Worm (Caenorhabditis elegans) whole organism, L2 larva: Measurements from ENCODE around the gene col-131.

Source experiments
- C34F6.9 ChIP-seq: fragments of 150-350 bp; optimal IDR thresholded peaks from 2 replicates; lab custom pipeline; 2014; ENCODE audit warnings: missing biosample characterization, missing genetic modification characterization
- F13H6.1 ChIP-seq: sonication (generic microtip); optimal IDR thresholded peaks from 2 replicates; lab custom pipeline; 2016; ENCODE audit warnings: missing genetic modification characterization, missing compliant biosample characterization
- R02D3.7 ChIP-seq: fragments of 150-350 bp; optimal IDR thresholded peaks from 2 replicates; lab custom pipeline; 2014; ENCODE audit warnings: missing biosample characterization, missing genetic modification characterization
- Y55F3AM.14 ChIP-seq: fragments of 200-800 bp; sonication (Bioruptor generic); optimal IDR thresholded peaks from 2 replicates; lab custom pipeline; 2018; ENCODE audit warnings: mild to moderate bottlenecking, missing genetic modification characterization, missing compliant biosample characterization
- ZK546.5 ChIP-seq: sonication (generic microtip); optimal IDR thresholded peaks from 2 replicates; lab custom pipeline; 2017; ENCODE audit warnings: missing biosample characterization, missing genetic modification characterization
- ama-1 ChIP-seq: fragments of 150-350 bp; optimal IDR thresholded peaks from 2 replicates; lab custom pipeline; 2018; ENCODE audit warnings: inconsistent platforms
- blmp-1 ChIP-seq: sonication (generic microtip); optimal IDR thresholded peaks from 2 replicates; lab custom pipeline; 2017; ENCODE audit warnings: missing genetic modification characterization, mild to moderate bottlenecking, missing compliant biosample characterization, antibody characterized with exemption, moderate library complexity; ENCODE audit not compliant: insufficient read depth
- ceh-82 ChIP-seq: fragments of 150-350 bp; optimal IDR thresholded peaks from 2 replicates; lab custom pipeline; 2014; ENCODE audit warnings: missing biosample characterization, missing genetic modification characterization
- crh-2 ChIP-seq: sonication (generic microtip); optimal IDR thresholded peaks from 2 replicates; lab custom pipeline; 2017; ENCODE audit warnings: missing biosample characterization, missing genetic modification characterization
- dmd-4 ChIP-seq: sonication (generic microtip); optimal IDR thresholded peaks from 2 replicates; lab custom pipeline; 2017; ENCODE audit warnings: missing biosample characterization, missing genetic modification characterization
- egl-27 ChIP-seq: sonication (generic microtip); optimal IDR thresholded peaks from 3 replicates; lab custom pipeline; 2017; ENCODE audit warnings: missing biosample characterization, missing genetic modification reagents, missing genetic modification characterization
- elt-1 ChIP-seq: fragments of 150-350 bp; optimal IDR thresholded peaks from 2 replicates; lab custom pipeline; 2014; ENCODE audit warnings: missing biosample characterization, missing genetic modification characterization
- fos-1 ChIP-seq: fragments of 150-350 bp; optimal IDR thresholded peaks from 2 replicates; lab custom pipeline; 2014; ENCODE audit warnings: missing biosample characterization, missing genetic modification characterization
- gmeb-1 ChIP-seq: fragments of 150-350 bp; optimal IDR thresholded peaks from 2 replicates; lab custom pipeline; 2014; ENCODE audit warnings: missing biosample characterization, missing genetic modification characterization
- lin-11 ChIP-seq: fragments of 150-350 bp; sonication (generic microtip); optimal IDR thresholded peaks from 2 replicates; lab custom pipeline; 2014; ENCODE audit warnings: missing biosample characterization, missing genetic modification characterization, inconsistent platforms, mixed read lengths
- lin-39 ChIP-seq: fragments of 150-350 bp; optimal IDR thresholded peaks from 2 replicates; lab custom pipeline; 2014; ENCODE audit warnings: missing biosample characterization, missing genetic modification reagents, missing genetic modification characterization
- mdl-1 ChIP-seq, 2 experiments: fragments of 150-350 bp in 1 of 2; sonication (generic microtip) in 1 of 2; optimal IDR thresholded peaks; 2 replicates each; lab custom pipeline; 2017; ENCODE audit warnings: missing biosample characterization in 2 of 2, missing genetic modification characterization in 2 of 2
- nhr-10 ChIP-seq: sonication (generic microtip); optimal IDR thresholded peaks from 2 replicates; lab custom pipeline; 2017; ENCODE audit warnings: missing biosample characterization, missing genetic modification characterization
- nhr-11 ChIP-seq: fragments of 150-350 bp; optimal IDR thresholded peaks from 2 replicates; lab custom pipeline; 2014; ENCODE audit warnings: missing biosample characterization, missing genetic modification characterization
- nhr-21 ChIP-seq: fragments of 150-350 bp; optimal IDR thresholded peaks from 2 replicates; lab custom pipeline; 2014; ENCODE audit warnings: missing biosample characterization, missing genetic modification characterization
- nhr-23 ChIP-seq: fragments of 150-350 bp; optimal IDR thresholded peaks from 2 replicates; lab custom pipeline; 2014; ENCODE audit warnings: missing biosample characterization, missing genetic modification reagents, missing genetic modification characterization
- nhr-237 ChIP-seq: fragments of 150-350 bp; optimal IDR thresholded peaks from 2 replicates; lab custom pipeline; 2014; ENCODE audit warnings: missing biosample characterization, missing genetic modification characterization
- nhr-6 ChIP-seq: fragments of 150-350 bp; optimal IDR thresholded peaks from 2 replicates; lab custom pipeline; 2014; ENCODE audit warnings: missing biosample characterization, missing genetic modification characterization
- peb-1 ChIP-seq: fragments of 150-350 bp; optimal IDR thresholded peaks from 2 replicates; lab custom pipeline; 2014; ENCODE audit warnings: missing biosample characterization, missing genetic modification characterization
- sem-4 ChIP-seq: fragments of 150-350 bp; optimal IDR thresholded peaks from 2 replicates; lab custom pipeline; 2014; ENCODE audit warnings: missing biosample characterization, missing genetic modification reagents, missing genetic modification characterization
- skn-1 ChIP-seq: sonication (generic microtip); optimal IDR thresholded peaks from 2 replicates; lab custom pipeline; 2017; ENCODE audit warnings: missing biosample characterization, missing genetic modification characterization
- sma-9 ChIP-seq, 2 experiments: fragments of 150-350 bp in 1 of 2; sonication (generic microtip) in 1 of 2; optimal IDR thresholded peaks; 2 replicates each; lab custom pipeline; 2014 to 2016; ENCODE audit warnings: missing genetic modification characterization in 2 of 2, mild to moderate bottlenecking in 1 of 2, missing biosample characterization in 1 of 2, missing compliant biosample characterization in 1 of 2, missing genetic modification reagents in 1 of 2, moderate library complexity in 1 of 2
- unc-39 ChIP-seq: fragments of 150-350 bp; optimal IDR thresholded peaks from 2 replicates; lab custom pipeline; 2014; ENCODE audit warnings: missing biosample characterization, missing genetic modification characterization
- unc-55 ChIP-seq: fragments of 150-350 bp; sonication (generic microtip); optimal IDR thresholded peaks from 3 replicates; lab custom pipeline; 2014; ENCODE audit warnings: missing biosample characterization, missing genetic modification reagents, missing genetic modification characterization
- unc-62 ChIP-seq: fragments of 150-350 bp; optimal IDR thresholded peaks from 2 replicates; lab custom pipeline; 2014; ENCODE audit warnings: missing biosample characterization, missing genetic modification reagents, missing genetic modification characterization
- zag-1 ChIP-seq: fragments of 150-350 bp; optimal IDR thresholded peaks from 2 replicates; lab custom pipeline; 2014; ENCODE audit warnings: missing biosample characterization, missing genetic modification characterization
- ztf-1 ChIP-seq: fragments of 200-800 bp; sonication (Bioruptor generic); conservative IDR thresholded peaks from 2 replicates; pipeline ENCODE4 v1.3.6; 2022; ENCODE audit warnings: missing genetic modification characterization, missing compliant biosample characterization
- ztf-11 ChIP-seq: sonication (generic microtip); optimal IDR thresholded peaks from 2 replicates; lab custom pipeline; 2017; ENCODE audit warnings: missing biosample characterization, missing genetic modification characterization
- ztf-4 ChIP-seq: fragments of 150-350 bp; optimal IDR thresholded peaks from 2 replicates; lab custom pipeline; 2014; ENCODE audit warnings: missing biosample characterization, missing genetic modification characterization

col-131 gene

ce11 chrIV:13056026-13056425 lies 11.1 kb downstream of the col-131 start, which contains the start of gene scl-1:
Gene scl-1 (plus strand): TSS chrIV:13056326.
- no peak for TF ChIP-seq ztf-1
- TF ChIP-seq ceh-82 (tag; lab: Kevin White, UChicago), result no peak
- TF ChIP-seq C34F6.9 (tag; lab: Kevin White, UChicago), result no peak
- no peak for TF ChIP-seq ama-1 (lab: Kevin White, UChicago)
- no peak for TF ChIP-seq fos-1 (tag; lab: Kevin White, UChicago)
- no peak for TF ChIP-seq dmd-4 (tag; lab: Kevin White, UChicago)
- TF ChIP-seq blmp-1 (tag; lab: Kevin White, UChicago), result no peak
- no peak for TF ChIP-seq nhr-11 (tag; lab: Kevin White, UChicago)
- TF ChIP-seq peb-1 (tag; lab: Kevin White, UChicago), result no peak
- no peak for TF ChIP-seq skn-1
- no peak for TF ChIP-seq lin-39 (tag; lab: Kevin White, UChicago)

- no peak for TF ChIP-seq unc-62 (GFP tag; lab: Kevin White, UChicago)
- no peak for TF ChIP-seq C34F6.9 (tag; lab: Kevin White, UChicago)
- TF ChIP-seq ZK546.5 (tag; lab: Kevin White, UChicago), result no peak
- TF ChIP-seq peb-1 (tag; lab: Kevin White, UChicago), result no peak
- no peak for TF ChIP-seq nhr-23 (tag; lab: Kevin White, UChicago)
- TF ChIP-seq ama-1 (lab: Kevin White, UChicago), result no peak
- no peak for TF ChIP-seq unc-55 (GFP tag; lab: Kevin White, UChicago)
- TF ChIP-seq gmeb-1 (tag; lab: Kevin White, UChicago), result no peak
- TF ChIP-seq ztf-4 (tag; lab: Kevin White, UChicago), result no peak
- TF ChIP-seq ztf-1, result no peak
- no peak for TF ChIP-seq egl-27 (tag; lab: Kevin White, UChicago)
Observed at ce11 chrIV:13052568-13052967, 14.5 kb downstream of the col-131 start, which contains the start of gene F49E11.7. Gene F49E11.7 (plus strand): TSS chrIV:13052868.

DNA sequence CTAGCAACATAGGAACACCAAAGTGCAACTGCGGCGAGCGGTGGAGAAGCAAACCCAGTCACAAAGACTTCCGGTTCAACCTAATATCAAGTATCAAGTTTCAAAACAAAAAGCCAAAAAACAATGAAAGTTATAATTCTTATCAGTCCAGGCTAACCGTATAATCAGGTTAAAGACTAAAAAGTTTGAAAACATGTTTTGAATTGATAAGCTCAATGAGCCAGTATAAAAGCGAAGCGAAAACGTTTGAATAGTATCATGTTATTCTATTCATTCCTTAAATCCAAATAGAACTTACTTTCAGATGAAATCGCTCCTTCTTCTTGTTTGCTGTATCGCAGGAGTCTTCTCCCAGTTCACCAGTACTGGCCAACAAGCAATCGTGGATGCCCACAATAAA lies 16.0 kb downstream of the col-131 start, which contains the start of gene scl-11:
scl-11 (plus strand) TSS at position 301 of the 400 bp plus-strand sequence.
- TF ChIP-seq nhr-11 (tag; lab: Kevin White, UChicago) (no peak), unc-55 (GFP tag; lab: Kevin White, UChicago) (no peak), Y55F3AM.14 (GFP tag; lab: Kevin White, UChicago) (no peak), zag-1 (tag; lab: Kevin White, UChicago) (no peak), nhr-10 (tag; lab: Kevin White, UChicago) (no peak), lin-11 (no peak), nhr-21 (tag; lab: Kevin White, UChicago) (no peak), nhr-6 (no peak), ztf-1 (no peak), crh-2 (tag; lab: Kevin White, UChicago) (no peak), mdl-1 (tag; optimal IDR thresholded peaks at IDR 0.05; lab: Kevin White, UChicago) (no peak), nhr-23 (tag; lab: Kevin White, UChicago) (no peak), blmp-1 (tag; lab: Kevin White, UChicago) (no peak), dmd-4 (tag; lab: Kevin White, UChicago) (no peak), R02D3.7 (tag; lab: Kevin White, UChicago) (no peak), fos-1 (tag; lab: Kevin White, UChicago) (no peak)
- TF ChIP-seq, all 48 proteins: peak for 0

ce11 chrIV:13048157-13048556 lies 18.9 kb downstream of the col-131 start, which contains the start of gene scl-10:
Gene scl-10 (plus strand): TSS chrIV:13048457.
- TF ChIP-seq sem-4 (tag; lab: Kevin White, UChicago) (no peak), unc-39 (tag; lab: Kevin White, UChicago) (no peak), peb-1 (tag; lab: Kevin White, UChicago) (no peak), elt-1 (no peak), nhr-21 (tag; lab: Kevin White, UChicago) (no peak), lin-11 (no peak), sma-9 (GFP tag; optimal IDR thresholded peaks at IDR 0.05; lab: Kevin White, UChicago) (no peak), sma-9 (tag; optimal IDR thresholded peaks at IDR 0.05; lab: Kevin White, UChicago) (no peak), ztf-1 (no peak), ztf-11 (no peak), ceh-82 (tag; lab: Kevin White, UChicago) (no peak), F13H6.1 (tag; lab: Kevin White, UChicago) (no peak), nhr-237 (tag; lab: Kevin White, UChicago) (no peak)
- TF ChIP-seq, all 48 proteins: peak for 0
